Worm (Caenorhabditis elegans) whole organism, L3 larva: ENCODE results near the gene T07H8.11.

Experiments
- ZK546.5 ChIP-seq: sonication (generic microtip); optimal IDR thresholded peaks from 2 replicates; lab custom pipeline; 2017; ENCODE audit warnings: missing biosample characterization, missing genetic modification characterization
- aly-2 ChIP-seq: fragments of 150-350 bp; optimal IDR thresholded peaks from 2 replicates; lab custom pipeline; 2014; ENCODE audit warnings: missing biosample characterization, missing genetic modification characterization
- ceh-16 ChIP-seq: sonication (generic microtip); optimal IDR thresholded peaks from 2 replicates; lab custom pipeline; 2017; ENCODE audit warnings: missing biosample characterization, missing genetic modification characterization
- ceh-9 ChIP-seq: sonication (generic microtip); optimal IDR thresholded peaks from 2 replicates; lab custom pipeline; 2018; ENCODE audit warnings: missing biosample characterization, missing genetic modification characterization
- daf-12 ChIP-seq: fragments of 150-350 bp; optimal IDR thresholded peaks from 2 replicates; lab custom pipeline; 2014; ENCODE audit warnings: missing biosample characterization, missing genetic modification reagents, missing genetic modification characterization
- egl-27 ChIP-seq: sonication (generic microtip); optimal IDR thresholded peaks from 4 replicates; lab custom pipeline; 2017; ENCODE audit warnings: missing biosample characterization, missing genetic modification reagents, missing genetic modification characterization
- egl-5 ChIP-seq: fragments of 150-350 bp; optimal IDR thresholded peaks from 2 replicates; lab custom pipeline; 2017; ENCODE audit warnings: missing biosample characterization, missing genetic modification reagents, missing genetic modification characterization, inconsistent platforms
- elt-1 ChIP-seq: fragments of 150-350 bp; optimal IDR thresholded peaks from 2 replicates; lab custom pipeline; 2014; ENCODE audit warnings: missing biosample characterization, missing genetic modification characterization
- elt-2 ChIP-seq: sonication (generic microtip); optimal IDR thresholded peaks from 2 replicates; lab custom pipeline; 2016; ENCODE audit warnings: missing genetic modification reagents, mild to moderate bottlenecking, missing genetic modification characterization, missing compliant biosample characterization
- elt-3 ChIP-seq, 3 experiments: fragments of 150-350 bp in 1 of 3; sonication (generic microtip) in 2 of 3; optimal IDR thresholded peaks; 2 replicates in 2 of 3; 4 replicates in 1 of 3; lab custom pipeline; 2014 to 2017; ENCODE audit warnings: missing biosample characterization in 3 of 3, missing genetic modification characterization in 3 of 3
- eor-1 ChIP-seq, 2 experiments: fragments of 150-350 bp; optimal IDR thresholded peaks; 2 replicates each; lab custom pipeline; 2014 to 2018; ENCODE audit warnings: missing biosample characterization in 2 of 2, missing genetic modification characterization in 2 of 2
- fkh-10 ChIP-seq: sonication (generic microtip); optimal IDR thresholded peaks from 2 replicates; lab custom pipeline; 2017; ENCODE audit warnings: missing biosample characterization, missing genetic modification reagents, missing genetic modification characterization
- fkh-2 ChIP-seq: fragments of 150-350 bp; optimal IDR thresholded peaks from 2 replicates; lab custom pipeline; 2014; ENCODE audit warnings: missing biosample characterization, missing genetic modification reagents, missing genetic modification characterization
- fos-1 ChIP-seq: fragments of 150-350 bp; optimal IDR thresholded peaks from 2 replicates; lab custom pipeline; 2014; ENCODE audit warnings: missing biosample characterization, missing genetic modification characterization
- hmg-11 ChIP-seq: sonication (generic microtip); optimal IDR thresholded peaks from 2 replicates; lab custom pipeline; 2016; ENCODE audit warnings: missing genetic modification characterization, missing compliant biosample characterization
- lsy-12 ChIP-seq: sonication (generic microtip); optimal IDR thresholded peaks from 2 replicates; lab custom pipeline; 2016; ENCODE audit warnings: mild to moderate bottlenecking, missing genetic modification characterization, missing compliant biosample characterization
- mdl-1 ChIP-seq: fragments of 150-350 bp; optimal IDR thresholded peaks from 2 replicates; lab custom pipeline; 2014; ENCODE audit warnings: missing biosample characterization, missing genetic modification characterization
- nfya-1 ChIP-seq: sonication (generic microtip); optimal IDR thresholded peaks from 2 replicates; lab custom pipeline; 2017; ENCODE audit warnings: missing genetic modification characterization, mild to moderate bottlenecking, missing compliant biosample characterization, antibody characterized with exemption, moderate library complexity; ENCODE audit not compliant: insufficient read depth
- nhr-11 ChIP-seq: fragments of 150-350 bp; optimal IDR thresholded peaks from 2 replicates; lab custom pipeline; 2014; ENCODE audit warnings: missing biosample characterization, missing genetic modification characterization
- nhr-23 ChIP-seq: fragments of 150-350 bp; optimal IDR thresholded peaks from 2 replicates; lab custom pipeline; 2014; ENCODE audit warnings: missing biosample characterization, missing genetic modification reagents, missing genetic modification characterization
- nhr-25 ChIP-seq: sonication (generic microtip); optimal IDR thresholded peaks from 2 replicates; lab custom pipeline; 2017; ENCODE audit warnings: missing biosample characterization, missing genetic modification characterization
- nhr-67 ChIP-seq: fragments of 150-350 bp; optimal IDR thresholded peaks from 2 replicates; lab custom pipeline; 2014; ENCODE audit warnings: missing biosample characterization, missing genetic modification characterization
- nhr-77 ChIP-seq: fragments of 150-350 bp; optimal IDR thresholded peaks from 2 replicates; lab custom pipeline; 2014; ENCODE audit warnings: missing biosample characterization, missing genetic modification characterization
- pha-4 ChIP-seq: fragments of 150-350 bp; optimal IDR thresholded peaks from 2 replicates; lab custom pipeline; 2014; ENCODE audit warnings: missing biosample characterization, missing genetic modification reagents, missing genetic modification characterization
- pqm-1 ChIP-seq: fragments of 150-350 bp; optimal IDR thresholded peaks from 2 replicates; lab custom pipeline; 2017; ENCODE audit warnings: missing biosample characterization, missing genetic modification characterization, inconsistent platforms
- skn-1 ChIP-seq: fragments of 150-350 bp; optimal IDR thresholded peaks from 2 replicates; lab custom pipeline; 2014; ENCODE audit warnings: missing biosample characterization, missing genetic modification characterization
- tbx-2 ChIP-seq: sonication (generic microtip); optimal IDR thresholded peaks from 2 replicates; lab custom pipeline; 2016; ENCODE audit warnings: mild to moderate bottlenecking, missing genetic modification characterization, missing compliant biosample characterization
- unc-39 ChIP-seq: sonication (generic microtip); optimal IDR thresholded peaks from 4 replicates; lab custom pipeline; 2017; ENCODE audit warnings: missing biosample characterization, missing genetic modification characterization
- unc-62 ChIP-seq: fragments of 150-350 bp; sonication (generic microtip); optimal IDR thresholded peaks from 4 replicates; lab custom pipeline; 2014; ENCODE audit warnings: missing biosample characterization, missing genetic modification reagents, missing genetic modification characterization
- ztf-4 ChIP-seq: fragments of 150-350 bp; optimal IDR thresholded peaks from 2 replicates; lab custom pipeline; 2014; ENCODE audit warnings: missing biosample characterization, missing genetic modification characterization

Gene T07H8.11

ce11 chrV:6953797-6954196 is 2.6 kb upstream of the T07H8.11 start, which contains the start of gene srg-31:
Gene srg-31, minus strand, starts transcription at chrV:6953897.
- TF ChIP-seq eor-1 (tag; optimal IDR thresholded peaks at IDR 0.05; lab: Kevin White, UChicago) (no peak), elt-2 (no peak), pqm-1 (tag; lab: Kevin White, UChicago) (no peak), nhr-11 (tag; lab: Kevin White, UChicago) (no peak), mdl-1 (no peak), elt-1 (tag; lab: Kevin White, UChicago) (no peak), fkh-2 (tag; lab: Kevin White, UChicago) (no peak), egl-5 (tag; lab: Kevin White, UChicago) (no peak)

ce11 chrV:6949770-6950169 is 1.4 kb downstream of the T07H8.11 start, which contains the start of gene Y57E12B.11:
Gene Y57E12B.11, minus strand, starts transcription at chrV:6949870.
- TF ChIP-seq nhr-25 (tag; lab: Kevin White, UChicago) (no peak), pqm-1 (tag; lab: Kevin White, UChicago) (no peak), fos-1 (no peak), elt-2 (no peak), ceh-9 (tag; lab: Kevin White, UChicago) (no peak), skn-1 (no peak), tbx-2 (tag; lab: Kevin White, UChicago) (no peak)

ce11 chrV:6948225-6948624 is 3.0 kb downstream of the T07H8.11 start, which contains the start of gene Y57E12B.1:
Gene Y57E12B.1, plus strand, starts transcription at chrV:6948525.
- TF ChIP-seq nhr-25 (tag; lab: Kevin White, UChicago) = no peak
- no peak for TF ChIP-seq nhr-77
- no peak for TF ChIP-seq nhr-11 (tag; lab: Kevin White, UChicago)
- TF ChIP-seq nfya-1 (tag; lab: Kevin White, UChicago) = no peak
- TF ChIP-seq mdl-1 = no peak
- TF ChIP-seq fkh-2 (tag; lab: Kevin White, UChicago) = no peak
- TF ChIP-seq daf-12 (tag; lab: Kevin White, UChicago) = no peak
- TF ChIP-seq, all 47 proteins: peak for 0

- TF ChIP-seq hmg-11 (no peak), lsy-12 (tag; lab: Kevin White, UChicago) (no peak), ZK546.5 (no peak), ztf-4 (tag; lab: Kevin White, UChicago) (no peak), ceh-9 (tag; lab: Kevin White, UChicago) (no peak), aly-2 (tag; lab: Kevin White, UChicago) (no peak)
Observed at ce11 chrV:6947442-6947841, 3.8 kb downstream of the T07H8.11 start, which contains the start of gene Y57E12B.4. Gene Y57E12B.4, minus strand, starts transcription at chrV:6947542.

ce11 chrV:6935878-6936277 is 15.3 kb downstream of the T07H8.11 start, which contains the start of gene Y57E12B.10:
Gene Y57E12B.10, minus strand, starts transcription at chrV:6935978.
- TF ChIP-seq unc-39 (no peak), nhr-23 (tag; lab: Kevin White, UChicago) (no peak), ceh-9 (tag; lab: Kevin White, UChicago) (no peak), skn-1 (no peak), nhr-67 (tag; lab: Kevin White, UChicago) (no peak), mdl-1 (no peak), nhr-77 (no peak)

ce11 chrV:6934212-6934611 is 17.0 kb downstream of the T07H8.11 start, which contains the start of gene lipl-6:
Gene lipl-6, minus strand, starts transcription at chrV:6934312.
- TF ChIP-seq unc-62 (GFP tag; lab: Kevin White, UChicago) (no peak), egl-27 (tag; lab: Kevin White, UChicago) (no peak), fkh-2 (tag; lab: Kevin White, UChicago) (no peak), pha-4 (tag; lab: Kevin White, UChicago) (no peak), ceh-9 (tag; lab: Kevin White, UChicago) (no peak), ceh-16 (tag; lab: Kevin White, UChicago) (no peak), elt-3 (tag; optimal IDR thresholded peaks at IDR 0.05; lab: Kevin White, UChicago) (no peak)

DNA sequence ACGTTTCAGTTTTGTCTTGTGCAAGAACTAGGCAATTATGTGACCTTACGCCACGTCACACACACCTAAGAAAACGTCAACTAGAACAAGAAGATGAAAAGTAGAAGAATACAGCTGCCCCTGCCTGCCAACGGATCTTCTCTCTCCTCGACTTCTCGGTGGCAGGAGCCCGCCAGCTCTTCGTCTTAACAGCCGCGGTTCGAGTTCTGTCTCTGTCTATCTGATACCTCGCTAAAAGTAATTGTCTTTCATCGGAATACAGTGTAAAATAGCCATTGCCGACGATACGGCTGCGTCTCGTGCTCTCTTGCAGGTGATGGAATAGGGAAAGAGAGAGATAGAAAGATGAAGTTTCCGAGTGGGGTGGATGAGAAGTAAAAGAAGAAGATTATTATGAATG is 20.9 kb downstream of the T07H8.11 start:
- TF ChIP-seq nfya-1 (tag; lab: Kevin White, UChicago) (peak; percentile 4), elt-2 (no peak), pqm-1 (tag; lab: Kevin White, UChicago) (no peak), fkh-10 (no peak)
